Fruit fly (Drosophila melanogaster) whole organism, embryonic: ENCODE measurements around the gene ps.

Experiments used
- Asciz ChIP-seq: fragments of 200-800 bp; sonication (Bioruptor generic); optimal IDR thresholded peaks from 2 replicates; lab custom pipeline; 2017; ENCODE audit warnings: missing biosample characterization, mild to moderate bottlenecking, missing genetic modification characterization, missing genetic modification reagents
- Bdp1 ChIP-seq: fragments of 200-800 bp; sonication (Bioruptor generic); optimal IDR thresholded peaks from 3 replicates; lab custom pipeline; 2016; ENCODE audit warnings: missing biosample characterization, missing genetic modification characterization
- CG10267 ChIP-seq: fragments of 200-800 bp; sonication (Bioruptor generic); optimal IDR thresholded peaks from 2 replicates; lab custom pipeline; 2018; ENCODE audit warnings: missing biosample characterization, mild to moderate bottlenecking, missing genetic modification characterization, moderate library complexity
- CG11696 ChIP-seq: fragments of 200-800 bp; sonication (Bioruptor generic); IDR thresholded peaks from 2 replicates; pipeline ENCODE4 v1.3.6; 2022; ENCODE audit warnings: missing biosample characterization, missing genetic modification characterization
- CG12155 ChIP-seq: fragments of 200-800 bp; sonication (Bioruptor generic); optimal IDR thresholded peaks from 3 replicates; lab custom pipeline; 2016; ENCODE audit warnings: missing biosample characterization, missing genetic modification characterization
- CG12219 ChIP-seq: fragments of 200-800 bp; sonication (Bioruptor generic); optimal IDR thresholded peaks from 3 replicates; lab custom pipeline; 2018; ENCODE audit warnings: missing biosample characterization, mild to moderate bottlenecking, missing genetic modification characterization
- CG13287 ChIP-seq: fragments of 200-800 bp; sonication (Bioruptor generic); IDR thresholded peaks from 2 replicates; pipeline ENCODE4 v1.3.6; 2022; ENCODE audit warnings: missing biosample characterization, missing genetic modification characterization; ENCODE audit not compliant: partially characterized antibody
- CG14014 ChIP-seq: fragments of 200-800 bp; sonication (Bioruptor generic); IDR thresholded peaks from 2 replicates; pipeline ENCODE4 v1.3.6; 2022; ENCODE audit warnings: missing biosample characterization, missing genetic modification characterization
- CG1647 ChIP-seq: fragments of 200-800 bp; sonication (Bioruptor generic); optimal IDR thresholded peaks from 3 replicates; lab custom pipeline; 2016; ENCODE audit warnings: missing biosample characterization, missing genetic modification characterization
- CG17186 ChIP-seq: fragments of 200-800 bp; sonication (Bioruptor generic); optimal IDR thresholded peaks from 3 replicates; lab custom pipeline; 2017; ENCODE audit warnings: missing biosample characterization, missing genetic modification reagents, missing genetic modification characterization
- CG17328 ChIP-seq: fragments of 200-800 bp; sonication (Bioruptor generic); IDR thresholded peaks from 2 replicates; pipeline ENCODE4 v1.3.6; 2022; ENCODE audit warnings: missing biosample characterization, missing genetic modification characterization
- CG17568 ChIP-seq: fragments of 200-800 bp; sonication (Bioruptor generic); optimal IDR thresholded peaks from 2 replicates; lab custom pipeline; 2018; ENCODE audit warnings: missing biosample characterization, mild to moderate bottlenecking, missing genetic modification characterization, moderate library complexity
- CG17912 ChIP-seq: fragments of 200-800 bp; sonication (Bioruptor generic); optimal IDR thresholded peaks from 2 replicates; lab custom pipeline; 2018; ENCODE audit warnings: missing biosample characterization, mild to moderate bottlenecking, missing genetic modification characterization
- CG18011 ChIP-seq: fragments of 200-800 bp; sonication (Bioruptor generic); optimal IDR thresholded peaks from 2 replicates; lab custom pipeline; 2017; ENCODE audit warnings: missing biosample characterization, missing genetic modification characterization, mild to moderate bottlenecking, moderate library complexity, missing genotype
- CG2712 ChIP-seq: fragments of 200-800 bp; optimal IDR thresholded peaks from 3 replicates; lab custom pipeline; 2019; ENCODE audit warnings: missing biosample characterization, mild to moderate bottlenecking, missing genetic modification characterization, moderate library complexity
- CG4424 ChIP-seq: fragments of 200-800 bp; sonication (Bioruptor generic); optimal IDR thresholded peaks from 3 replicates; lab custom pipeline; 2016; ENCODE audit warnings: missing biosample characterization, missing genetic modification characterization
- CG4820 ChIP-seq: fragments of 200-800 bp; sonication (Bioruptor generic); optimal IDR thresholded peaks from 3 replicates; lab custom pipeline; 2016; ENCODE audit warnings: missing biosample characterization, missing genetic modification characterization
- CG8281 ChIP-seq: fragments of 200-800 bp; sonication (Bioruptor generic); optimal IDR thresholded peaks from 2 replicates; lab custom pipeline; 2018; ENCODE audit warnings: missing biosample characterization, mild to moderate bottlenecking, missing genetic modification characterization, moderate library complexity
- CG9215 ChIP-seq: fragments of 200-800 bp; sonication (Bioruptor generic); IDR thresholded peaks from 2 replicates; pipeline ENCODE4 v1.3.6; 2022; ENCODE audit warnings: missing biosample characterization, missing genetic modification characterization
- CG9817 ChIP-seq: fragments of 200-800 bp; sonication (Bioruptor generic); optimal IDR thresholded peaks from 2 replicates; lab custom pipeline; 2018; ENCODE audit warnings: missing biosample characterization, mild to moderate bottlenecking, missing genetic modification characterization, moderate library complexity
- Dad ChIP-seq: fragments of 200-800 bp; sonication (Bioruptor generic); optimal IDR thresholded peaks from 3 replicates; lab custom pipeline; 2016; ENCODE audit warnings: missing biosample characterization, missing genetic modification characterization
- E2f1 ChIP-seq: fragments of 200-800 bp; sonication (Bioruptor generic); IDR thresholded peaks from 2 replicates; pipeline ENCODE4 v1.3.6; 2022; ENCODE audit warnings: missing biosample characterization, missing genetic modification characterization
- Fer1 ChIP-seq: fragments of 200-800 bp; sonication (Bioruptor generic); optimal IDR thresholded peaks from 2 replicates; lab custom pipeline; 2017; ENCODE audit warnings: missing biosample characterization, mild to moderate bottlenecking, missing genetic modification characterization
- Fer2 ChIP-seq: fragments of 200-800 bp; sonication (Bioruptor generic); optimal IDR thresholded peaks from 2 replicates; lab custom pipeline; 2018; ENCODE audit warnings: missing biosample characterization, mild to moderate bottlenecking, missing genetic modification characterization, moderate library complexity
- Fer3 ChIP-seq: fragments of 200-800 bp; sonication (Bioruptor generic); optimal IDR thresholded peaks from 2 replicates; lab custom pipeline; 2018; ENCODE audit warnings: missing biosample characterization, mild to moderate bottlenecking, missing genetic modification characterization, moderate library complexity
- HLHmδ ChIP-seq: fragments of 200-800 bp; sonication (Bioruptor generic); optimal IDR thresholded peaks from 2 replicates; lab custom pipeline; 2018; ENCODE audit warnings: missing biosample characterization, mild to moderate bottlenecking, missing genetic modification characterization, moderate library complexity
- HmgZ ChIP-seq: fragments of 200-800 bp; sonication (Bioruptor generic); optimal IDR thresholded peaks from 2 replicates; lab custom pipeline; 2018; ENCODE audit warnings: missing biosample characterization, mild to moderate bottlenecking, missing genetic modification characterization
- Hr3 ChIP-seq: fragments of 200-800 bp; sonication (Bioruptor generic); optimal IDR thresholded peaks from 3 replicates; lab custom pipeline; 2016; ENCODE audit warnings: missing biosample characterization, missing genetic modification characterization
- Myb ChIP-seq: fragments of 200-800 bp; sonication (Bioruptor generic); optimal IDR thresholded peaks from 2 replicates; lab custom pipeline; 2016; ENCODE audit warnings: missing biosample characterization, missing genetic modification characterization
- Nf-YB ChIP-seq: fragments of 200-800 bp; sonication (Bioruptor generic); optimal IDR thresholded peaks from 3 replicates; lab custom pipeline; 2019; ENCODE audit warnings: missing biosample characterization, mild to moderate bottlenecking, missing genetic modification characterization, moderate library complexity
- Ptx1 ChIP-seq: fragments of 200-800 bp; sonication (Bioruptor generic); IDR thresholded peaks from 2 replicates; pipeline ENCODE4 v1.3.6; 2022; ENCODE audit warnings: missing biosample characterization, missing genetic modification characterization
- ac ChIP-seq: fragments of 200-800 bp; sonication (Bioruptor generic); optimal IDR thresholded peaks from 3 replicates; lab custom pipeline; 2017; ENCODE audit warnings: missing biosample characterization, mild to moderate bottlenecking, missing genetic modification characterization
- br ChIP-seq: fragments of >200 bp; optimal IDR thresholded peaks from 2 replicates; lab custom pipeline; 2017
- caup ChIP-seq: fragments of 200-800 bp; sonication (Bioruptor generic); optimal IDR thresholded peaks from 3 replicates; lab custom pipeline; 2017; ENCODE audit warnings: missing biosample characterization, mild to moderate bottlenecking, missing genetic modification characterization, moderate library complexity; ENCODE audit not compliant: severe bottlenecking
- cg ChIP-seq: fragments of 200-800 bp; sonication (Bioruptor generic); optimal IDR thresholded peaks from 3 replicates; lab custom pipeline; 2019; ENCODE audit warnings: missing biosample characterization, mild to moderate bottlenecking, missing genetic modification characterization, moderate library complexity
- gcm2 ChIP-seq: fragments of 200-800 bp; sonication (Bioruptor generic); optimal IDR thresholded peaks from 2 replicates; lab custom pipeline; 2016; ENCODE audit warnings: missing biosample characterization, missing genetic modification characterization
- gfzf ChIP-seq: fragments of 200-800 bp; sonication (Bioruptor generic); optimal IDR thresholded peaks from 2 replicates; lab custom pipeline; 2016; ENCODE audit warnings: missing biosample characterization, mild to moderate bottlenecking, missing genetic modification characterization, moderate library complexity
- ham ChIP-seq: fragments of 200-800 bp; sonication (Bioruptor generic); IDR thresholded peaks from 2 replicates; pipeline ENCODE4 v1.3.6; 2022; ENCODE audit warnings: missing biosample characterization, missing genetic modification characterization
- maf-S ChIP-seq: fragments of 200-800 bp; sonication (Bioruptor generic); optimal IDR thresholded peaks from 2 replicates; lab custom pipeline; 2016; ENCODE audit warnings: missing biosample characterization, missing genetic modification characterization
- nau ChIP-seq: fragments of 200-800 bp; sonication (Bioruptor generic); optimal IDR thresholded peaks from 3 replicates; lab custom pipeline; 2017; ENCODE audit warnings: missing biosample characterization, mild to moderate bottlenecking, missing genetic modification characterization, missing genetic modification reagents
- onecut ChIP-seq: fragments of 200-800 bp; sonication (Bioruptor generic); IDR thresholded peaks from 2 replicates; pipeline ENCODE4 v1.3.6; 2022; ENCODE audit warnings: missing biosample characterization, missing genetic modification characterization
- otp ChIP-seq: fragments of 200-800 bp; sonication (Bioruptor generic); IDR thresholded peaks from 3 replicates; pipeline ENCODE4, ENCODE4 v1.3.6; 2022; ENCODE audit warnings: missing biosample characterization, missing genetic modification characterization
- pan ChIP-seq, 4 experiments: fragments of >200 bp in 3 of 4; fragments of 200-800 bp in 1 of 4; sonication (Bioruptor generic) in 1 of 4; optimal IDR thresholded peaks in 3 of 4; IDR thresholded peaks in 1 of 4; 2 replicates each; pipeline versions ENCODE4 v1.3.6 to Lab custom; 2017 to 2022; ENCODE audit warnings: missing biosample characterization in 2 of 4, missing genetic modification characterization in 2 of 4, mixed read lengths in 1 of 4
- pfk ChIP-seq: fragments of 200-800 bp; sonication (Bioruptor generic); optimal IDR thresholded peaks from 2 replicates; lab custom pipeline; 2018; ENCODE audit warnings: missing biosample characterization, mild to moderate bottlenecking, missing genetic modification characterization, moderate library complexity
- phol ChIP-seq: fragments of 200-800 bp; sonication (Bioruptor generic); optimal IDR thresholded peaks from 3 replicates; lab custom pipeline; 2018; ENCODE audit warnings: missing biosample characterization, mild to moderate bottlenecking, missing genetic modification characterization, moderate library complexity
- psq ChIP-seq: fragments of 200-800 bp; sonication (Bioruptor generic); optimal IDR thresholded peaks from 2 replicates; lab custom pipeline; 2017; ENCODE audit warnings: missing biosample characterization, missing genetic modification characterization
- shn ChIP-seq: fragments of 200-800 bp; sonication (Bioruptor generic); optimal IDR thresholded peaks from 3 replicates; lab custom pipeline; 2016; ENCODE audit warnings: missing biosample characterization, missing genetic modification characterization
- tx ChIP-seq: fragments of 200-800 bp; sonication (Bioruptor generic); optimal IDR thresholded peaks from 2 replicates; lab custom pipeline; 2016; ENCODE audit warnings: missing biosample characterization, missing genetic modification characterization

Gene ps

DNA sequence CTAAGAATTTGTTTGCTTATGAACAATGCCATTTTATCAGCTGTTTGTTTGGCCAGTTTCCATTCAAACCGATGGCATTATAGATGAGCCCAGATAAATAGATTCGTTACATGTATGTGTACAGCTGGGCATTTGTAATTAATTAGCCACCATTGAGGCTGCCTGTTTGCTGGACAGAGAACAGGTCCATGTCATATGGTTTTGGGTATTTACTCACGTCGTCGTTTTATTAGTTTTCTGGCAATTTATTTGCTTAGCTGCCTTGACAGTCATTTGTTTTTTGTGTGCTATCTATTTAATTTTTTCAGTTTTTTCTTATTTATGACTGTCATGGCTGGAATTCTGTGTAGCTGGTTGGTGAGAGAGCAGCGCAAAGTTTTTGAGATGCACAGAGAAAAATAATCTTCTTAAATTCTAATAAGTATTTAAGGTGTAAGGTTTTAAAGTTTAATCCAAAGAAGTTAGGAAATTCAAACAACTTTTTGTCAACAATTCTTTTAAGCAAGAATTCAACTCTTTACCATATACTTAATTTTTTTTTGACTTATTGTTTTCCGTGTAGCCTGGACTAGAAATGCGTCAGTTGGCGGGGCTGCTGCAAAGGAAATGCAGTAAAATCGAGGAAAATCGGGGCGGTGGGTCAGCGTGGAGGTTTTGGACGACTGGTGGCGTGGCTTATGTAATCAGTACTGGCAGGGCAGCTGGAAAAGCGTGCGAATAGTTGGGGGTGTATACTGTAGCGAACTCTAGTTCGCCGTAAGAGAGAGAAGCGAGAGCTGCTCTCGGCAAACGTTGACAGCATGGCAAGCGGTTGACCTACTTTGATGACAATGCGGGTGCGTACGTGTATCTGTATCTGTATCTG, 17.0 kb downstream of the ps start (continued):
- TF ChIP-seq CG12155 (GFP tag; lab: Kevin White, UChicago) (peak; percentile 80), CG17328 (GFP tag; lab: Robert Waterston, UW) (peak; percentile 92), nau (peak; percentile 81), CG8281 (tag; lab: Kevin White, UChicago) (peak; percentile 69), CG10267 (peak; percentile 82), maf-S (GFP tag; lab: Kevin White, UChicago) (peak; percentile 78), Fer3 (peak; percentile 87), Dad (peak; percentile 75), Nf-YB (GFP tag; lab: Kevin White, UChicago) (peak; percentile 64), gfzf (GFP tag; lab: Kevin White, UChicago) (no peak), HmgZ (tag; lab: Kevin White, UChicago) (peak; percentile 78), phol (peak; percentile 88), pan (optimal IDR thresholded peaks at IDR 0.05; lab: Kevin White, UChicago) (no peak), pan (GFP tag; optimal IDR thresholded peaks at IDR 0.05 in 1 of 2, IDR thresholded peaks at IDR 0.05 in 1 of 2) (peak in 1 of 2 experiments; percentile 92), CG9215 (GFP tag; lab: Robert Waterston, UW) (peak; percentile 78), CG2712 (tag; lab: Kevin White, UChicago) (peak; percentile 88), Ptx1 (peak; percentile 90), Hr3 (peak; percentile 84), CG4820 (GFP tag; lab: Kevin White, UChicago) (peak; percentile 82), HLHmδ (no peak), CG4424 (GFP tag; lab: Kevin White, UChicago) (peak; percentile 86), E2f1 (peak; percentile 90), br (no peak), ham (GFP tag; lab: Robert Waterston, UW) (0 out of 2 replicates have a peak, but pooled peaks have one; percentile 10), Fer2 (peak; percentile 80), caup (peak; percentile 85), otp (GFP tag; lab: Robert Waterston, UW) (peak; percentile 80), Myb (peak; percentile 46), psq (peak; percentile 51), onecut (GFP tag; lab: Robert Waterston, UW) (peak; percentile 53), CG18011 (GFP tag; lab: Kevin White, UChicago) (peak; percentile 52), CG1647 (GFP tag; lab: Kevin White, UChicago) (peak; percentile 79), Fer1 (GFP tag; lab: Kevin White, UChicago) (peak; percentile 86), Bdp1 (GFP tag; lab: Kevin White, UChicago) (peak; percentile 34), CG17186 (GFP tag; lab: Kevin White, UChicago) (no peak), CG13287 (no peak), ac (GFP tag; lab: Kevin White, UChicago) (no peak), CG17568 (GFP tag; lab: Kevin White, UChicago) (peak; percentile 64), CG12219 (GFP tag; lab: Kevin White, UChicago) (peak; percentile 72), CG11696 (GFP tag; lab: Robert Waterston, UW) (peak; percentile 87), CG9817 (tag; lab: Kevin White, UChicago) (peak; percentile 88), CG14014 (GFP tag; lab: Robert Waterston, UW) (peak; percentile 91), cg (GFP tag; lab: Kevin White, UChicago) (peak; percentile 25), shn (GFP tag; lab: Kevin White, UChicago) (peak; percentile 55), pfk (GFP tag; lab: Kevin White, UChicago) (no peak), CG17912 (GFP tag; lab: Kevin White, UChicago) (peak; percentile 9), gcm2 (peak; percentile 51), tx (GFP tag; lab: Kevin White, UChicago) (peak; percentile 63), Asciz (GFP tag; lab: Kevin White, UChicago) (peak; percentile 74)
